Fruit fly (Drosophila melanogaster): ENCODE measurements around the gene CG6813.

Gene CG6813

dm6 chr3R:11649449-11649848, 23.0 kb upstream of the CG6813 start (continued):
- TF ChIP-seq maf-S (GFP tag; optimal IDR thresholded peaks at IDR 0.05) (peak; percentile 97), B-H1 (GFP tag; IDR thresholded peaks at IDR 0.05) (peak; percentile 95), salm (tag; optimal IDR thresholded peaks at IDR 0.05) (peak; percentile 86), YL-1 (GFP tag; optimal IDR thresholded peaks at IDR 0.05) (peak; percentile 63), sisA (GFP tag; IDR thresholded peaks at IDR 0.05) (peak; percentile 98), Camta (GFP tag; optimal IDR thresholded peaks at IDR 0.05) (peak; percentile 95), ATbp (GFP tag; optimal IDR thresholded peaks at IDR 0.05) (peak; percentile 86), CG3163 (GFP tag; optimal IDR thresholded peaks at IDR 0.05) (peak; percentile 88), ato (GFP tag; IDR thresholded peaks at IDR 0.05; ENCODE audit: partially characterized antibody) (no peak), eyg (GFP tag; optimal IDR thresholded peaks at IDR 0.05) (peak; percentile 96), CG4282 (GFP tag; optimal IDR thresholded peaks at IDR 0.05) (peak; percentile 96), CG12744 (GFP tag; optimal IDR thresholded peaks at IDR 0.05) (peak; percentile 96), CG3995 (GFP tag; optimal IDR thresholded peaks at IDR 0.05) (peak; percentile 80), CG33557 (GFP tag; optimal IDR thresholded peaks at IDR 0.05) (peak; percentile 58), CG15479 (GFP tag; optimal IDR thresholded peaks at IDR 0.05) (no peak), pita (GFP tag; optimal IDR thresholded peaks at IDR 0.05) (no peak), exex (tag; optimal IDR thresholded peaks at IDR 0.05) (peak; percentile 78), Nf-YA (GFP tag; IDR thresholded peaks at IDR 0.05) (peak; percentile 93), Ravus (GFP tag; IDR thresholded peaks at IDR 0.05) (peak; percentile 93), Nf-YC (tag; optimal IDR thresholded peaks at IDR 0.05) (peak; percentile 88), oc (tag; optimal IDR thresholded peaks at IDR 0.05) (peak; percentile 93), Lim3 (GFP tag; IDR thresholded peaks at IDR 0.05) (peak; percentile 91), CG18599 (GFP tag; optimal IDR thresholded peaks at IDR 0.05) (peak; percentile 95), D (optimal IDR thresholded peaks at IDR 0.05) (no peak), D (GFP tag; optimal IDR thresholded peaks at IDR 0.05) (peak; percentile 82), Hr51 (GFP tag; optimal IDR thresholded peaks at IDR 0.05) (peak; percentile 94 to 96), NC2α (GFP tag; optimal IDR thresholded peaks at IDR 0.05) (peak; percentile 92), BtbVII (GFP tag; optimal IDR thresholded peaks at IDR 0.05) (peak; percentile 93), Dll (GFP tag; IDR thresholded peaks at IDR 0.05; ENCODE audit: partially characterized antibody) (no peak), CG9437 (GFP tag; optimal IDR thresholded peaks at IDR 0.05) (peak; percentile 85), hbn (GFP tag; IDR thresholded peaks at IDR 0.05; ENCODE audit: partially characterized antibody) (no peak), Hmx (GFP tag; optimal IDR thresholded peaks at IDR 0.05) (peak; percentile 90), yki (optimal IDR thresholded peaks at IDR 0.05) (no peak), CG17912 (GFP tag; optimal IDR thresholded peaks at IDR 0.05) (peak; percentile 91), CG15073 (GFP tag; optimal IDR thresholded peaks at IDR 0.05) (peak; percentile 74), CG10321 (GFP tag; IDR thresholded peaks at IDR 0.05) (peak; percentile 82), CG17359 (tag; optimal IDR thresholded peaks at IDR 0.05) (peak; percentile 96), pros (GFP tag; optimal IDR thresholded peaks at IDR 0.05) (no peak), chif (GFP tag; optimal IDR thresholded peaks at IDR 0.05) (peak; percentile 95 to 96), Taf1 (GFP tag; IDR thresholded peaks at IDR 0.05) (peak; percentile 97), Opbp (GFP tag; IDR thresholded peaks at IDR 0.05; ENCODE audit: partially characterized antibody) (no peak), dm (GFP tag; optimal IDR thresholded peaks at IDR 0.05) (peak; percentile 90), nmo (GFP tag; optimal IDR thresholded peaks at IDR 0.05) (peak; percentile 92), lola (GFP tag; optimal IDR thresholded peaks at IDR 0.05) (peak in 1 of 3 experiments; percentile 58), CG4617 (GFP tag; optimal IDR thresholded peaks at IDR 0.05; ENCODE audit: borderline replicate concordance) (peak; percentile 83), pho (GFP tag; optimal IDR thresholded peaks at IDR 0.05) (peak; percentile 97), ci (GFP tag; IDR thresholded peaks at IDR 0.05) (peak; percentile 98), CG11695 (GFP tag; IDR thresholded peaks at IDR 0.05) (peak; percentile 94), org-1 (GFP tag; optimal IDR thresholded peaks at IDR 0.05) (peak; percentile 92), CG14667 (GFP tag; IDR thresholded peaks at IDR 0.05) (peak; percentile 96), CG1024 (GFP tag; IDR thresholded peaks at IDR 0.05) (peak; percentile 89)

Data from whole organism, embryonic.